Fruit fly (Drosophila melanogaster) ovary, adult (tissue): ENCODE data around the gene CG4186.

Experiments
- CG17801 ChIP-seq: fragments of 200-800 bp; optimal IDR thresholded peaks from 2 replicates; lab custom pipeline; 2019; ENCODE audit warnings: missing biosample characterization, mild to moderate bottlenecking, missing genetic modification characterization, moderate library complexity; ENCODE audit not compliant: partially characterized antibody

Gene CG4186

DNA sequence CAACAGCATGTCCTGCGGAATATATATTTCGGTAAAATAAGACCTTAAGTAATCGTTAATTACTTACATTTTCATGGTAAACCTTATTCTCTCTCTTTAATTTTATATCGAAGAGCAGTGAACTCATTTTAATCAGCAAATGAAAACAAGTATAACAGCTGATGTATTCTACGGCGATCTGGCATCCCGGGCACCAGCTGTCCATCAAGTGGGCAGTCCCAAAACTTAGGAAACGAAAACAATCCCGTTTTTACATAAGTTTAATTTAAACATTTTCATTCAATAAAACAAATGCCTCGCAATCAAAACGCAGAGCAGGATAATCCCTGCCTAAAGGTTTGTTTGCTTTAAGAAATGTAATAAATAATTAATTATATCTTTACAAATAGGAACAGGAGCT lies at the start of gene CG4186, which contains the start of gene CG4074:
Gene CG4186, plus strand, starts transcription at position 237 of the 400 bp plus-strand sequence.
Gene CG4074, minus strand, starts transcription at position 151 of the 400 bp plus-strand sequence.
- TF ChIP-seq CG17801, result no peak

dm6 chr3L:20729415-20729814 lies 40.0 kb upstream of the CG4186 start:
- peak; percentile 27 for TF ChIP-seq CG17801

DNA sequence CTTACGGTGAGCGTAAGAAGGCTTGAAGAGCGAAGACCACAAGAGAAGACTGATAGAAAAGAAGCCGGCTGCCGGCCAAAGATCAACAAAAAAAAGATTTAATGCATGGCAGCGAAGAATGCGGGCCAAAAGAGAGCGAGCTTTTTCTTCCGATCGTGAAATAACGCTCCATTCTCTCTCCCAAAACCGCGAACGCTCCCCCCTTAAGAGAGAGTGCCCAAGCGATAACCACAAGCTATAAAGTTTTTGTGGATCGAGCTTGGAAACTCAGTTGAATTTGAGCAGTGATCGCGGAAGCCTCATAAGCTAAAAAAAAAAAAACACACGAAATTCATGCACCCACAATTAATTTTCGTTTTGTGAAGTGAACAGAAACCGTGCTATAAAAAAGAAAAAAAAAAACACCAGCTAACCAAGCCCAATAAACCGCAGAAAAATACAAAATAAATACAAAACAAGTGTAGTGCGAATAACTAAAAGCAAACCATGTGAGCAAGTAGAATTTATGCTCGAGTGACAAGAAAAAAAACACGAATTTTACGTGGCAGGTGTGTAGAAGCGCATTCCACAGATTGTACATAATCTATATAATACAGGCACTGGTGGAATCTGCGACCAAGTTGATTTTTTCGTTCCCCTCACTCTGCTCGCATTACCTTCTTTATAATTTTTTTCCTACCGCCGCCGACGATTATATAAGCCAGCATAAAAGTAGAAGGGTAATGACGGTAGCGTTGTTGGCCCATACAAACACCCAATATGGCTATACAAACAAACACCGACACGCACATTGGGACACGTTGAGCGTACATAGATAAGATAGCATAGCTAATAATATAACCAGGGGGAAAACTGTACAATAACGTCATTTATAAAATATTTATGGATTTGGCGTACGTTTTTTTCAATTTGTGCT lies 38.8 kb upstream of the CG4186 start, which contains the start of gene CG13252:
Gene CG13252, plus strand, starts transcription at position 269 of the 916 bp plus-strand sequence.
- peak; percentile 78 for TF ChIP-seq CG17801

DNA sequence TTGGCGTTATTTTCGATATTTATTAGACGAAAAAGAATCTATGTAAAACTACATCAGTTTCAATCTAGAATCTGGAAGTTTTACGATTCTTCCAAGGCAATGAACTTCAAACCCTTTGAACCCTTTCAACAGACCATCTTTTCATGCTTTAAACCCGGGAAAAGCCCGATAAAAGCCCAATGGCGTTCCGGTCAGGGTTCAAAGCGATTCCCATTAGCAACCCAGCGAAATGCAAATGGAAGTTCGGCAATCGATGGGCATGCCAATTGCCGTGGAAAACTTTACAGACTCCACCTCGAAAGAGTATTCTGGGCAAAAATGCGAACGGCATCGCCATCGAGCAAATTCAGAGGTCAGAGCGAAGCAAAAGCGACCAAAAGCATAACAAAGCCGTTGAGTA lies 36.9 kb upstream of the CG4186 start:
- TF ChIP-seq CG17801, result no peak

- no peak for TF ChIP-seq CG17801
Measured at dm6 chr3L:20733530-20734257, 35.7 kb upstream of the CG4186 start.

DNA sequence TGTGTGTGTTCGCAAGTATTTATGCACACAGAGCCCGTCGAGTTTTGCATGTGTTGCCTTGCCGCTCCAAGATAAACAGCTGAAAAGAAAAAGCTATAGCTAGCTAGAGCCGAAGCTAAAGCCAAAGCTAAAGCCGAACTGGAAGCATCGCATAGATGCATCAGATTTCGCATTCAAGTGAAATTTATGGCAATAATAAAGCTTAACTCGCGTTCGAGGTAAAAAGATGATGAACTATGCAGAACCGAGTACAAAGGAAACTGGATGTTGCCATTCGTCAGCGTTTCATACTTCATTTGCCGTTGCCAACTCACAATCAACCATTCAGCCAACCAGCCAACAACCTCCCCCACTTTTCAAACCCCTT lies 35.1 kb upstream of the CG4186 start:
- no peak for TF ChIP-seq CG17801

DNA sequence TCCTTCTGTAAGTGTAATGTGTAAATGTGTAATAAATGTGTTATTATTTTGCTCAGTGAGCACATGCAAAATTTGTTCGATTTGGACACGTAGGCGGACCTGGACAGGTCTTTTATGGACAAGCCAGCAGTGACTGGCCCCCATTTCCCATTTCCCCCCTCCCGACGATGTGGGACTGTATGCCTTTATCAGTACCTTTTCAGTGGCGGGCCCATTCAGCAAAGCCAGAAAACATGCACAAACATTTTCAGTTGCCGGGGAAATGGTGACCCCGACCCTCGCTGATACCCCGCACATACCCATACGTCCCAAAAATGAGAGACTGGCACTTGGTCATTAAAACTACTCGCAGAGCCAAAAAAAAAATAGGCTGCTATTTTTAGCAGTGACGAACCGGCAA lies 33.1 kb upstream of the CG4186 start:
- no peak for TF ChIP-seq CG17801

DNA sequence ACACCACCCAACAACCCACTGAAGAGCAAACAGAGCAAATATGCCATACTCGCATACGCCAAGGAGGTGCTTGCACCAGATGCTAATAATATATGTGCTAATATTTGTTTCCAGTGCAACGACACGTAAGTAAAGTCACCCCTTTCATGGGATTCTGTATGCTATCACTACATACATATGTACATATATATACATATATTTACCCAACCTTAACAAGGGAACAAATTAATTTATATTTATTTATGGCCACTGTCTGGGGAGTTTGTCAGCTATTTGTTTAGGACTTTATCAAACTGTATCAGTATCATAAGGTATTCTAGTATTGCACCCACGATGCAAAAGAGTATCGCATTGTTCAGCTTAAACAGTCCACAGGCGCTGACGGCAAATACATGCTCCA lies 32.0 kb upstream of the CG4186 start:
- TF ChIP-seq CG17801, result no peak

DNA sequence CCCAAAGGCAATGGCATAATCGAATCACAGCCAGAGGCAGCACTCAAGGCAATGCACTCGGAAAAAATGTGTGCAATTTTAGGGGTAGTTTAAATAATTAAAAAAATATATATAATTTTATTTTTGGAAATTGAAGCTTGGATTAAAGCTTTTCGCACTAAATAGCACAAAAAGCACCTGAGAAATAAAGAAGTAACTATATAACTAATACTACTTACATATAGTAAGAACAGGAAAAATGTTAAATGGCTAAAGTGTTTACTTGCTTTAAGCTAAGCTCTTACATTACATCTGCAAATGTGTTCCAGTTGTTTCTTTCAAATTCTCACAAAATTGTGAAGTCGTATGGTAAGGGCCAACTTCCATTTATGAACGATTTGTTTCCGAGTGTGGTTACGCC lies 30.0 kb upstream of the CG4186 start, which contains the start of gene Gr77a:
Gene Gr77a, minus strand, starts transcription at position 17 of the 400 bp plus-strand sequence.
- TF ChIP-seq CG17801, result no peak

- TF ChIP-seq CG17801, result no peak
Measured at dm6 chr3L:20747299-20747925, 22.0 kb upstream of the CG4186 start.

DNA sequence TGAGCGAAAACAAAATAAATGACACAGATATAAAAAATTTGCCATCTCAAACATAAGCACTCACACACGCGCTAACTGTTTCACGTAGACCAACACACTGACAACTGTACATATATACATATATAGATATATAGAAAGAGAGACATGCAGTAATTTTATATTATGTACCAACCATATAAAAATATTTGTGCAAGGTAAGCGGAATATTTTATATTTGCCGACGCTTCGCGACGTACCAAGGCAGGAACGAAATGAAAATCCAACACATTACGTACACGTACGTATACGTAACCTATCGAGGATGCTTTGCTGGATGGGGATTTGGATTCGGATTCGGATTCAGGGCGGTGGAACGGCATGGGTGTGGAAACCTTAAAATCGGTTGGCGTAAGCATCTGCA lies 20.8 kb upstream of the CG4186 start:
- TF ChIP-seq CG17801, result no peak

DNA sequence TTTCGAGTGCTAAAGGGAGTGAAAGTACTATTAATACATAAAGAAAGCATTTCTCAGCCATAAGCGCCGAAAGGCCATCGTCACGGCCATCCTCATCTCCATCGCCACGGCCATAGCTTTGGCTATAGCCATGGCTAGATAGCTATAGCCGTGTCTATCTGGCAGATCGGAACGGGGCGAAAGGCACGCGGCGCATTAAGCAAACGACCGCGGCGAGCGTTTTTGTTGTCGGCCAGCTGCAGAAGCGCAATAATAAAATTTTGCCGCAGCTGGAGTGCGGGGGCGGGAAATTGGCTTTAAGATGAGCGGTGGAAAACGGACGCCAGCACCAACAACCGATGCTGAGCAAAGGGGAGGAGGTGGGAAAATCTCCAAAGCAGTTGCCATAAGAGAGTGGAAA lies 19.0 kb upstream of the CG4186 start:
- TF ChIP-seq CG17801, result no peak

DNA sequence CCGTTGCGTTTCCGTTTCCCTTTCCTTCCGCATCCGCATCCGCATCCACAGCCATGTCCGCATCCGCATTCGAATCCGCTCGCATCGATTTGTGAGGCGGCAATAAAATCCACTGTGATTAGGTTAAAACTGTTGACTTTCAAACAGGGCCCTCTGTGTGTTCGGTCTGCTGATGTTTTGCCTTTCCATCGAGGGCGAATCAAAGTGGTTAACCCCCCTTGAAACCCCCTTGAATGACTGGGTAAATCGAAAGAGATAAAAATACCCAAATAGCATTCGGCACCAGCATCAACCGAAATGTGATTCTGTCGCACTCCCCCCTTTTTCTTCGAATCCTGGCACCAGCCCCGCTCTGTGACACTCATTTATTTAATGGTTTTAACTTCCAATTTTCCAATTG lies 16.4 kb upstream of the CG4186 start:
- TF ChIP-seq CG17801, result no peak

dm6 chr3L:20755585-20755984 lies 13.8 kb upstream of the CG4186 start, which contains the start of gene CG33912:
TSS of gene CG33912 (minus strand) at chr3L:20755685.
- TF ChIP-seq CG17801, result no peak

- no peak for TF ChIP-seq CG17801
Measured at dm6 chr3L:20758583-20758982, 10.8 kb upstream of the CG4186 start, which contains the start of gene CG43251. TSS of gene CG43251 (plus strand) at chr3L:20758883.

- no peak for TF ChIP-seq CG17801
Measured at dm6 chr3L:20761482-20761881, 7.9 kb upstream of the CG4186 start.

DNA sequence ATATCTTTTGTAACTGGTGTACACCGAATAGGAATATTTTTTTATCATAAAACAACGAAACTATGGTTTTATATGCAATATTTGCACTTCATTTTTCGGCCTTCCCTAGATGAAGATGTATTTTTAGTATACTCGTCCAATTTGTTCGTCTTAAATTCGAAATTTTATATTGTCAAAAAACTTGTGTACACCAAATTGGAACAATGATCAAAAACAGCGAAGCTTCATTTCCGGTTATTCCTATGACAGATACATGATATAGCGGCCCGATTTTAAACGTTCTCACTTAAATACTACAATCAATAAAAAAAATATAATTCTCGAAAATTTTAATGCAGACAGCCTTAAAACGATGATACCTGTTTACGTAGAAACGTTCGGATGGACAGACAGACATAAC lies 2.2 kb upstream of the CG4186 start:
- no peak for TF ChIP-seq CG17801
